Worm (Caenorhabditis elegans) whole organism, L1 larva: ENCODE results near the gene slc-36.2.

Experiments
- blmp-1 ChIP-seq: fragments of 150-350 bp; optimal IDR thresholded peaks from 2 replicates; lab custom pipeline; 2014; ENCODE audit warnings: missing biosample characterization, missing genetic modification characterization
- efl-1 ChIP-seq, 4 experiments: fragments of 150-350 bp; optimal IDR thresholded peaks in 3 of 4; peaks in 1 of 4; 1 replicate in 1 of 4; 2 replicates in 3 of 4; lab custom pipeline; 2014; ENCODE audit warnings: missing biosample characterization in 2 of 4, missing genetic modification characterization in 2 of 4, missing genetic modification reagents in 2 of 4
- egl-13 ChIP-seq: sonication (generic microtip); optimal IDR thresholded peaks from 2 replicates; lab custom pipeline; 2016; ENCODE audit warnings: missing genotype, missing genetic modification reagents, missing genetic modification characterization, missing compliant biosample characterization
- lin-15B ChIP-seq: fragments of 150-350 bp; sonication (generic microtip); optimal IDR thresholded peaks from 3 replicates; lab custom pipeline; 2014; ENCODE audit warnings: missing biosample characterization, missing genetic modification characterization
- snpc-4 ChIP-seq: fragments of 150-350 bp; optimal IDR thresholded peaks from 2 replicates; lab custom pipeline; 2014; ENCODE audit warnings: missing biosample characterization, missing genetic modification characterization
- tlp-1 ChIP-seq: fragments of 150-350 bp; optimal IDR thresholded peaks from 2 replicates; lab custom pipeline; 2014; ENCODE audit warnings: missing biosample characterization, missing genetic modification characterization
- unc-62 ChIP-seq: fragments of 150-350 bp; optimal IDR thresholded peaks from 2 replicates; lab custom pipeline; 2014; ENCODE audit warnings: missing biosample characterization, missing genetic modification reagents, missing genetic modification characterization

ce11 chrII:484328-484916 lies 38.0 kb upstream of the slc-36.2 start, which contains the start of the genes gldi-1 and prp-21:
- peak; percentile 49 for TF ChIP-seq lin-15B (tag; lab: Kevin White, UChicago)
- peak; percentile 31 to 42 for TF ChIP-seq efl-1 (optimal IDR thresholded peaks at IDR 0.05; lab: Kevin White, UChicago)
- TF ChIP-seq efl-1 (GFP tag; optimal IDR thresholded peaks at IDR 0.05 in 1 of 2; lab: Kevin White, UChicago) = peak; percentile 54 to 87
- TF ChIP-seq tlp-1 (tag; lab: Kevin White, UChicago) = no peak
- no peak for TF ChIP-seq unc-62 (GFP tag; lab: Kevin White, UChicago)
- TF ChIP-seq blmp-1 (tag; lab: Kevin White, UChicago) = no peak
- no peak for TF ChIP-seq snpc-4
- peak; percentile 11 for TF ChIP-seq egl-13
